Worm (Caenorhabditis elegans) whole organism, young adult: ENCODE results near the gene math-22.
"Not testable (repeated sequence)": the region's sequence is repeated elsewhere in the genome, so short reads cannot be mapped to it uniquely, and the experiment has no call there.

Experiments used
- F49E8.2 ChIP-seq: sonication (generic microtip); optimal IDR thresholded peaks from 3 replicates; lab custom pipeline; 2017; ENCODE audit warnings: missing genetic modification characterization, mild to moderate bottlenecking, missing compliant biosample characterization, antibody characterized with exemption, moderate library complexity; ENCODE audit not compliant: insufficient read depth
- F55B11.4 ChIP-seq: sonication (generic microtip); optimal IDR thresholded peaks from 2 replicates; lab custom pipeline; 2016; ENCODE audit warnings: missing compliant biosample characterization, missing genetic modification characterization, borderline replicate concordance; ENCODE audit not compliant: insufficient read depth
- ama-1 ChIP-seq, 3 experiments: fragments of 150-350 bp in 1 of 3; sonication (generic microtip) in 2 of 3; optimal IDR thresholded peaks; 2 replicates each; lab custom pipeline; 2014 to 2018; ENCODE audit warnings: missing biosample characterization in 2 of 3, missing genetic modification characterization in 2 of 3, missing genetic modification reagents in 2 of 3
- ceh-100 ChIP-seq: fragments of 200-800 bp; sonication (Bioruptor generic); IDR thresholded peaks from 2 replicates; pipeline ENCODE4 v1.3.6; 2022; ENCODE audit warnings: missing genetic modification reagents, missing genetic modification characterization, missing compliant biosample characterization
- egl-44 ChIP-seq: fragments of 200-800 bp; sonication (Bioruptor generic); IDR thresholded peaks from 2 replicates; pipeline ENCODE4 v1.3.6; 2022; ENCODE audit warnings: missing genetic modification reagents, missing genetic modification characterization, missing compliant biosample characterization
- lsy-27 ChIP-seq: sonication (generic microtip); optimal IDR thresholded peaks from 2 replicates; lab custom pipeline; 2017; ENCODE audit warnings: missing genetic modification characterization, mild to moderate bottlenecking, missing compliant biosample characterization, antibody characterized with exemption, missing genotype, borderline replicate concordance; ENCODE audit not compliant: insufficient read depth
- nfya-2 ChIP-seq: fragments of 200-800 bp; sonication (Bioruptor generic); IDR thresholded peaks from 2 replicates; pipeline ENCODE4 v1.3.6; 2022; ENCODE audit warnings: missing genetic modification reagents, missing genetic modification characterization, missing compliant biosample characterization
- nfyb-1 ChIP-seq: fragments of 200-800 bp; sonication (Bioruptor generic); IDR thresholded peaks from 2 replicates; pipeline ENCODE4 v1.3.6; 2022; ENCODE audit warnings: missing genetic modification reagents, missing genetic modification characterization, missing compliant biosample characterization
- pha-4 ChIP-seq: fragments of 150-350 bp; sonication (generic microtip); optimal IDR thresholded peaks from 2 replicates; lab custom pipeline; 2014; ENCODE audit warnings: missing biosample characterization, missing genetic modification reagents, missing genetic modification characterization
- repo-1 ChIP-seq: sonication (generic microtip); optimal IDR thresholded peaks from 2 replicates; lab custom pipeline; 2017; ENCODE audit warnings: mild to moderate bottlenecking, missing genetic modification characterization, missing compliant biosample characterization
- unc-62 ChIP-seq: fragments of 150-350 bp; optimal IDR thresholded peaks from 2 replicates; lab custom pipeline; 2014; ENCODE audit warnings: missing biosample characterization, missing genetic modification reagents, missing genetic modification characterization
- ztf-25 ChIP-seq: fragments of 200-800 bp; sonication (Bioruptor generic); IDR thresholded peaks from 2 replicates; pipeline ENCODE4 v1.3.6; 2022; ENCODE audit warnings: missing genetic modification reagents, missing genetic modification characterization, missing compliant biosample characterization

ce11 chrII:1948393-1948792 is 43.2 kb downstream of the math-22 start, which contains the start of gene ZK250.2:
- not testable (repeated sequence) for TF ChIP-seq ztf-25; egl-44 (GFP tag; lab: Robert Waterston, UW); F55B11.4 (tag; lab: Kevin White, UChicago); F49E8.2 (tag; lab: Kevin White, UChicago); nfya-2 (GFP tag; lab: Robert Waterston, UW); repo-1 (tag; lab: Kevin White, UChicago); ama-1 (optimal IDR thresholded peaks at IDR 0.05; lab: Kevin White, UChicago); ama-1 (GFP tag; optimal IDR thresholded peaks at IDR 0.05; lab: Kevin White, UChicago); unc-62 (GFP tag; lab: Kevin White, UChicago); ceh-100; lsy-27 (tag; lab: Kevin White, UChicago); pha-4; nfyb-1 (GFP tag; lab: Robert Waterston, UW)
